Fruit fly (Drosophila melanogaster): ENCODE data around the gene eIF4EHP.

- no peak for TF ChIP-seq CG13204 (GFP tag; optimal IDR thresholded peaks at IDR 0.05)
- no peak for TF ChIP-seq gl (tag; optimal IDR thresholded peaks at IDR 0.05)
- TF ChIP-seq CG8301 (tag; optimal IDR thresholded peaks at IDR 0.05): no peak
- no peak for TF ChIP-seq CG10348 (GFP tag; IDR thresholded peaks at IDR 0.05)
- TF ChIP-seq CG4496 (GFP tag; IDR thresholded peaks at IDR 0.05): 0 out of 3 replicates have a peak, but pooled peaks have one; percentile 27
- no peak for TF ChIP-seq CG14655 (GFP tag; optimal IDR thresholded peaks at IDR 0.05)
- TF ChIP-seq fd96Ca (GFP tag; IDR thresholded peaks at IDR 0.05): no peak
- TF ChIP-seq CG32121 (GFP tag; IDR thresholded peaks at IDR 0.05): no peak
- TF ChIP-seq Ets98B (GFP tag; IDR thresholded peaks at IDR 0.05): peak; percentile 16; the same call in 1 of the 2 replicates
- peak; percentile 15 for TF ChIP-seq CG15710 (tag; optimal IDR thresholded peaks at IDR 0.05)
Measured at dm6 chr3R:24050690-24051440, 57.9 kb downstream of the eIF4EHP start, which contains the start of the genes Atg6 and Pisd.

Data from whole organism, pupa.